Fruit fly (Drosophila melanogaster): ENCODE data around the gene Pfdn5.

dm6 chr3R:22464611-22465113 is 22.2 kb upstream of the Pfdn5 start, which contains the start of gene CG7054:
- no peak for TF ChIP-seq Dip2 (GFP tag; IDR thresholded peaks at IDR 0.05)
- no peak for TF ChIP-seq CG14667 (GFP tag; IDR thresholded peaks at IDR 0.05)
- TF ChIP-seq cg (GFP tag; optimal IDR thresholded peaks at IDR 0.05), result no peak
- TF ChIP-seq CG30020 (tag; optimal IDR thresholded peaks at IDR 0.05), result no peak
- no peak for TF ChIP-seq emc (GFP tag; optimal IDR thresholded peaks at IDR 0.05)
- TF ChIP-seq Sry-δ (GFP tag; optimal IDR thresholded peaks at IDR 0.05), result no peak
- TF ChIP-seq CkIIα-i1 (GFP tag; IDR thresholded peaks at IDR 0.05), result no peak
- peak; percentile 29 for TF ChIP-seq CG7556 (GFP tag; optimal IDR thresholded peaks at IDR 0.05)
- TF ChIP-seq CG6254 (GFP tag; optimal IDR thresholded peaks at IDR 0.05), result peak; percentile 6
- no peak for TF ChIP-seq lbe (GFP tag; optimal IDR thresholded peaks at IDR 0.05)
- peak; percentile 25 for TF ChIP-seq YL-1 (GFP tag; optimal IDR thresholded peaks at IDR 0.05)

All from whole organism, embryonic.